Worm (Caenorhabditis elegans) whole organism, L4 larva: ENCODE data around the gene ZK550.6.
A peak's percentile ranks its signal among the peaks of the same experiment; 100 is the strongest.

Experiments
- D1046.2 ChIP-seq: fragments of 200-800 bp; sonication (Bioruptor generic); IDR thresholded peaks from 2 replicates; pipeline ENCODE4 v1.3.6; 2022; ENCODE audit warnings: missing genetic modification characterization, missing compliant biosample characterization
- F26F4.8 ChIP-seq: fragments of 200-800 bp; sonication (Bioruptor generic); conservative IDR thresholded peaks from 2 replicates; pipeline ENCODE4 v1.3.6; 2022; ENCODE audit warnings: missing genetic modification characterization, missing compliant biosample characterization
- Y105C5A.15 ChIP-seq: fragments of 200-800 bp; sonication (Bioruptor generic); IDR thresholded peaks from 2 replicates; pipeline ENCODE4 v1.3.6; 2022; ENCODE audit warnings: missing genetic modification characterization, missing compliant biosample characterization
- ZK337.2 ChIP-seq: fragments of 200-800 bp; sonication (Bioruptor generic); IDR thresholded peaks from 2 replicates; pipeline ENCODE4 v1.3.6; 2022; ENCODE audit warnings: missing genetic modification reagents, missing genetic modification characterization, missing compliant biosample characterization
- aha-1 ChIP-seq: fragments of 150-350 bp; peaks from one replicate; lab custom pipeline; 2014; ENCODE audit warnings: missing biosample characterization, missing genetic modification characterization
- attf-4 ChIP-seq: sonication (generic microtip); optimal IDR thresholded peaks from 3 replicates; lab custom pipeline; 2017; ENCODE audit warnings: missing biosample characterization, missing genetic modification characterization
- ceh-20 ChIP-seq: fragments of 200-800 bp; sonication (Bioruptor generic); IDR thresholded peaks from 2 replicates; pipeline ENCODE4 v1.3.6; 2022; ENCODE audit warnings: missing genetic modification reagents, missing genetic modification characterization, missing compliant biosample characterization
- ceh-28 ChIP-seq: fragments of 150-350 bp; optimal IDR thresholded peaks from 2 replicates; lab custom pipeline; 2014; ENCODE audit warnings: missing biosample characterization, missing genetic modification reagents, missing genetic modification characterization
- ces-1 ChIP-seq: fragments of 150-350 bp; sonication (generic microtip); optimal IDR thresholded peaks from 4 replicates; lab custom pipeline; 2014; ENCODE audit warnings: missing biosample characterization, missing genetic modification reagents, missing genetic modification characterization
- ctbp-1 ChIP-seq: fragments of 200-800 bp; sonication (Bioruptor generic); IDR thresholded peaks from 2 replicates; pipeline ENCODE4 v1.3.6; 2022; ENCODE audit warnings: missing genetic modification reagents, missing genetic modification characterization, missing compliant biosample characterization
- daf-19 ChIP-seq: fragments of 200-800 bp; sonication (Bioruptor generic); conservative IDR thresholded peaks from 2 replicates; pipeline ENCODE4 v1.3.6; 2022; ENCODE audit warnings: missing genetic modification characterization, missing compliant biosample characterization
- dmd-8 ChIP-seq: fragments of 200-800 bp; sonication (Bioruptor generic); IDR thresholded peaks from 2 replicates; pipeline ENCODE4 v1.3.6; 2022; ENCODE audit warnings: missing genetic modification characterization, missing compliant biosample characterization
- dmd-9 ChIP-seq: fragments of 200-800 bp; sonication (Bioruptor generic); IDR thresholded peaks from 2 replicates; pipeline ENCODE4 v1.3.6; 2022; ENCODE audit warnings: missing genetic modification reagents, missing genetic modification characterization, missing compliant biosample characterization
- dpl-1 ChIP-seq: fragments of 150-350 bp; optimal IDR thresholded peaks from 2 replicates; lab custom pipeline; 2014; ENCODE audit warnings: missing biosample characterization, missing genetic modification reagents, missing genetic modification characterization
- duxl-1 ChIP-seq: sonication (generic microtip); optimal IDR thresholded peaks from 2 replicates; lab custom pipeline; 2016; ENCODE audit warnings: mild to moderate bottlenecking, missing genetic modification characterization, moderate library complexity, missing compliant biosample characterization; ENCODE audit not compliant: poor library complexity
- dve-1 ChIP-seq: sonication (generic microtip); optimal IDR thresholded peaks from 2 replicates; lab custom pipeline; 2017; ENCODE audit warnings: antibody characterized with exemption, mild to moderate bottlenecking, missing genetic modification characterization, missing compliant biosample characterization; ENCODE audit not compliant: insufficient read depth
- egl-43 ChIP-seq: fragments of 200-800 bp; sonication (Bioruptor generic); IDR thresholded peaks from 2 replicates; pipeline ENCODE4 v1.3.6; 2022; ENCODE audit warnings: missing genetic modification reagents, missing genetic modification characterization, missing compliant biosample characterization
- fos-1 ChIP-seq: fragments of 150-350 bp; optimal IDR thresholded peaks from 2 replicates; lab custom pipeline; 2014; ENCODE audit warnings: missing biosample characterization, missing genetic modification characterization
- hmg-1.1 ChIP-seq: fragments of 200-800 bp; sonication (Bioruptor generic); IDR thresholded peaks from 2 replicates; pipeline ENCODE4 v1.3.6; 2022; ENCODE audit warnings: missing genetic modification reagents, missing genetic modification characterization, missing compliant biosample characterization
- jun-1 ChIP-seq: fragments of 150-350 bp; optimal IDR thresholded peaks from 2 replicates; lab custom pipeline; 2014; ENCODE audit warnings: missing biosample characterization, missing genetic modification reagents, missing genetic modification characterization
- lin-38 ChIP-seq: fragments of 200-800 bp; sonication (Bioruptor generic); IDR thresholded peaks from 2 replicates; pipeline ENCODE4 v1.3.6; 2022; ENCODE audit warnings: missing genetic modification reagents, missing genetic modification characterization, missing compliant biosample characterization
- lir-3 ChIP-seq: sonication (generic microtip); optimal IDR thresholded peaks from 2 replicates; lab custom pipeline; 2016; ENCODE audit warnings: mild to moderate bottlenecking, missing genetic modification characterization, missing compliant biosample characterization
- lsy-2 ChIP-seq, 2 experiments: fragments of 150-350 bp in 1 of 2; sonication (generic microtip) in 1 of 2; optimal IDR thresholded peaks; 2 replicates each; lab custom pipeline; 2014 to 2017; ENCODE audit warnings: missing biosample characterization in 2 of 2, missing genetic modification characterization in 2 of 2
- madf-5 ChIP-seq, 2 experiments: fragments of 200-800 bp; sonication (Bioruptor generic); IDR thresholded peaks; 2 replicates each; pipeline ENCODE4 v1.3.6; 2022; ENCODE audit warnings: missing compliant biosample characterization in 2 of 2, missing genetic modification characterization in 2 of 2
- madf-9 ChIP-seq: fragments of 200-800 bp; sonication (Bioruptor generic); conservative IDR thresholded peaks from 2 replicates; pipeline ENCODE4 v1.3.6; 2022; ENCODE audit warnings: missing genetic modification reagents, missing genetic modification characterization, missing compliant biosample characterization
- mdt-29 ChIP-seq: fragments of 200-800 bp; sonication (Bioruptor generic); IDR thresholded peaks from 2 replicates; pipeline ENCODE4 v1.3.6; 2022; ENCODE audit warnings: missing genetic modification reagents, missing genetic modification characterization, missing compliant biosample characterization
- mes-2 ChIP-seq: sonication (generic microtip); optimal IDR thresholded peaks from 2 replicates; lab custom pipeline; 2016; ENCODE audit warnings: missing genotype, mild to moderate bottlenecking, missing genetic modification characterization, missing compliant biosample characterization; ENCODE audit not compliant: poor library complexity, severe bottlenecking
- mxl-3 ChIP-seq: fragments of 200-800 bp; sonication (Bioruptor generic); optimal IDR thresholded peaks from 2 replicates; lab custom pipeline; 2018; ENCODE audit warnings: mild to moderate bottlenecking, missing genetic modification characterization, missing compliant biosample characterization
- nhr-10 ChIP-seq: fragments of 150-350 bp; optimal IDR thresholded peaks from 2 replicates; lab custom pipeline; 2014; ENCODE audit warnings: missing biosample characterization, missing genetic modification characterization
- nhr-237 ChIP-seq: sonication (generic microtip); optimal IDR thresholded peaks from 2 replicates; lab custom pipeline; 2017; ENCODE audit warnings: missing biosample characterization, missing genetic modification characterization
- nhr-41 ChIP-seq: fragments of 200-800 bp; sonication (Bioruptor generic); IDR thresholded peaks from 2 replicates; pipeline ENCODE4 v1.3.6; 2022; ENCODE audit warnings: missing genetic modification reagents, missing genetic modification characterization, missing compliant biosample characterization
- nhr-6 ChIP-seq: fragments of 150-350 bp; optimal IDR thresholded peaks from 2 replicates; lab custom pipeline; 2014; ENCODE audit warnings: missing biosample characterization, missing genetic modification characterization
- nhr-76 ChIP-seq: fragments of 150-350 bp; optimal IDR thresholded peaks from 2 replicates; lab custom pipeline; 2014; ENCODE audit warnings: missing biosample characterization, missing genetic modification characterization
- rbr-2 ChIP-seq: sonication (generic microtip); optimal IDR thresholded peaks from 2 replicates; lab custom pipeline; 2016; ENCODE audit warnings: missing genotype, missing genetic modification characterization, missing compliant biosample characterization
- snpc-1.2 ChIP-seq: fragments of 200-800 bp; sonication (Bioruptor generic); IDR thresholded peaks from 2 replicates; pipeline ENCODE4 v1.3.6; 2022; ENCODE audit warnings: missing genetic modification reagents, missing genetic modification characterization, missing compliant biosample characterization
- spr-3 ChIP-seq: fragments of 200-800 bp; sonication (Bioruptor generic); optimal IDR thresholded peaks from 2 replicates; lab custom pipeline; 2018; ENCODE audit warnings: mild to moderate bottlenecking, missing genetic modification characterization, missing compliant biosample characterization
- tag-97 ChIP-seq: fragments of 200-800 bp; sonication (Bioruptor generic); IDR thresholded peaks from 2 replicates; pipeline ENCODE4 v1.3.6; 2022; ENCODE audit warnings: missing genetic modification characterization, missing compliant biosample characterization
- tra-1 ChIP-seq: fragments of 200-800 bp; sonication (Bioruptor generic); IDR thresholded peaks from 2 replicates; pipeline ENCODE4 v1.3.6; 2022; ENCODE audit warnings: missing genetic modification reagents, missing genetic modification characterization, missing compliant biosample characterization
- zfp-2 ChIP-seq: sonication (generic microtip); optimal IDR thresholded peaks from 2 replicates; lab custom pipeline; 2016; ENCODE audit warnings: mild to moderate bottlenecking, missing genetic modification characterization, missing compliant biosample characterization
- zfp-3 ChIP-seq: fragments of 200-800 bp; sonication (Bioruptor generic); conservative IDR thresholded peaks from 2 replicates; pipeline ENCODE4 v1.3.6; 2022; ENCODE audit warnings: missing genetic modification reagents, missing genetic modification characterization, missing compliant biosample characterization
- zip-2 ChIP-seq: fragments of 150-350 bp; optimal IDR thresholded peaks from 2 replicates; lab custom pipeline; 2014; ENCODE audit warnings: missing biosample characterization, missing genetic modification characterization

The ZK550.6 gene

DNA sequence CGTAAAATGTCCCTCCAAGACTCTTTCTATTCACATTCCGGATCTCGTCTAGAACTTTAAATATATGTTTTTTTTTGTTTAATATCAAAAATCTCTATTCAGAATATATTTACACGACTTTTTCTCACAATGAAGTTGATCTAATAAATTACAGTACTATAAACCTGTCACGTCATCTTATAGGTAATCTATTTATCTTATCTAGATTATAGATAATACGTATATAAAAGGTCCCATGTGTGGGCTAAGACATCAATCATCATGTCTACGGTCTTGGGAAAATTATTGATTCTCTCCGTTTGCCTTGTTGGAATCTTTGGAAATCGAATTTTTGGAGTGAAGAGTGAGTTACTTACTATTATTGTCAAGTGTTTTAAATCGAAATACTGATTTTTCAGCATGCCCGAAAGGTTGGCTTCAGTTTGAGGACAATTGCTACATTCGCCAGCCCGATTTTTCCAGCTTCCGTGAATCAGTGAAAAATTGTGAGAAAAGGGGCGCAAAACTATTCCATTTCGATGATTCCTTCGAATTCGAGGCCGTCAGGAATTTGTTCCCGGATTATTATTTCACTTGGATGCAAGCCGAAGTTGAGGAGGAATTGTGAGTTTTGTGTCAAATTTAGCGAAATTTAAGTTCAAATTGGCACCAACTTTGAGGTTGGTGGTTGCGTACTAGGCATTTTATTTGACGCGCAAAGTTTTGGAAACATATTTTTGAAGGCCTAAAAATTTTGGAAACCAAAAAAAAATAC, 14.6 kb upstream of the ZK550.6 start, which contains the start of gene clec-196:
TSS of gene clec-196 (plus strand) at position 252 of the 754 bp plus-strand sequence.
- TF ChIP-seq rbr-2 (tag; lab: Kevin White, UChicago) (no peak), zip-2 (tag; lab: Kevin White, UChicago) (no peak), nhr-10 (tag; lab: Kevin White, UChicago) (no peak), aha-1 (peak; percentile 96), ZK337.2 (no peak), mxl-3 (no peak), snpc-1.2 (GFP tag; lab: Robert Waterston, UW) (no peak), ceh-20 (no peak), hmg-1.1 (0 out of 2 replicates have a peak, but pooled peaks have one; percentile 22), lin-38 (GFP tag; lab: Robert Waterston, UW) (peak; percentile 18), nhr-76 (tag; lab: Kevin White, UChicago) (no peak), dpl-1 (peak; percentile 39), attf-4 (tag; lab: Kevin White, UChicago) (no peak), mes-2 (peak; percentile 1), dve-1 (peak; percentile 4)
- TF ChIP-seq, all 104 proteins: peak for 6

ce11 chrIV:17275281-17275680, 13.0 kb upstream of the ZK550.6 start, which contains the start of gene lhfp-4:
Gene lhfp-4, plus strand, starts transcription at chrIV:17275581.
- no peak for TF ChIP-seq spr-3
- no peak for TF ChIP-seq hmg-1.1
- no peak for TF ChIP-seq nhr-10 (tag; lab: Kevin White, UChicago)
- no peak for TF ChIP-seq zfp-2 (tag; lab: Kevin White, UChicago)
- TF ChIP-seq zfp-3 (GFP tag; lab: Robert Waterston, UW) = no peak
- TF ChIP-seq nhr-41 (GFP tag; lab: Robert Waterston, UW) = no peak
- TF ChIP-seq nhr-6 = no peak
- no peak for TF ChIP-seq daf-19 (GFP tag; lab: Robert Waterston, UW)
- TF ChIP-seq nhr-237 = no peak
- no peak for TF ChIP-seq madf-5 (GFP tag; IDR thresholded peaks at IDR 0.05; lab: Robert Waterston, UW)
- no peak for TF ChIP-seq D1046.2
- TF ChIP-seq ceh-28 = no peak
- no peak for TF ChIP-seq jun-1 (tag; lab: Kevin White, UChicago)
- TF ChIP-seq tra-1 (GFP tag; lab: Robert Waterston, UW) = no peak
- no peak for TF ChIP-seq fos-1
- TF ChIP-seq lsy-2 (tag; optimal IDR thresholded peaks at IDR 0.05; lab: Kevin White, UChicago) = no peak
- no peak for TF ChIP-seq F26F4.8
- TF ChIP-seq dmd-9 (GFP tag; lab: Robert Waterston, UW) = no peak

ce11 chrIV:17273602-17274110, 11.4 kb upstream of the ZK550.6 start, which contains the start of gene gln-5:
Gene gln-5, minus strand, starts transcription at chrIV:17273652.
- TF ChIP-seq lir-3 (no peak), egl-43 (no peak), ces-1 (GFP tag; lab: Kevin White, UChicago) (no peak), Y105C5A.15 (GFP tag; lab: Robert Waterston, UW) (no peak), snpc-1.2 (GFP tag; lab: Robert Waterston, UW) (0 out of 2 replicates have a peak, but pooled peaks have one; percentile 45), nhr-237 (no peak), dmd-8 (GFP tag; lab: Robert Waterston, UW) (no peak), zip-2 (tag; lab: Kevin White, UChicago) (no peak), lin-38 (GFP tag; lab: Robert Waterston, UW) (peak; percentile 64), ceh-20 (no peak), madf-9 (GFP tag; lab: Robert Waterston, UW) (no peak), tag-97 (GFP tag; lab: Robert Waterston, UW) (no peak), duxl-1 (no peak), aha-1 (peak; percentile 34), ctbp-1 (GFP tag; lab: Robert Waterston, UW) (no peak), attf-4 (tag; lab: Kevin White, UChicago) (no peak), mdt-29 (GFP tag; lab: Robert Waterston, UW) (no peak)
